Worm (Caenorhabditis elegans): Measurements from ENCODE around the gene F28F9.3.

DNA sequence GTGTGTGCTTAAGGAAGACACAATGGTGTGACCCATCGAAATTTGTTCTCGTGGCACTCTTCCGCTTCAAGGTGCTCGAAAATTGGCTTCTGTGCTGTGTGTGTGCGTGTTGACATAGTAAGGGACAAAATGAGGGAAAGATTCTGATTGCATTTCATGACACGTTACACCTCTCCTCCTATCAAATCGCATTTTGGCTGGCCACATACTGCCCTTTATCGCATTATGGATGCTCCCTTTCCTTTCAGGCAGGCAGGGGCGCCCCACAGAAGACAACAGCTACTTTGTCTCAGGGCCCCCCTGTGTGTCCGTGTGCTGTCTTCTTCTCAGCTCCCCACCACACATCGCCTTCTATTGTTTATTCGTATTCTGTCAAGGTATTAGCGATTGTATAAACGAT, 20.8 kb downstream of the F28F9.3 start:
- TF ChIP-seq ceh-13 (GFP tag; optimal IDR thresholded peaks at IDR 0.05) (no peak), tra-4 (tag; optimal IDR thresholded peaks at IDR 0.05) (no peak), F13C5.2 (tag; optimal IDR thresholded peaks at IDR 0.05) (no peak), tbx-11 (GFP tag; IDR thresholded peaks at IDR 0.05) (no peak), hmbx-1 (tag; optimal IDR thresholded peaks at IDR 0.05) (no peak), ama-1 (optimal IDR thresholded peaks at IDR 0.05) (no peak), flt-1 (GFP tag; IDR thresholded peaks at IDR 0.05) (no peak), pes-1 (GFP tag; IDR thresholded peaks at IDR 0.05) (no peak), hmg-4 (GFP tag; optimal IDR thresholded peaks at IDR 0.05) (no peak), tbx-37 (GFP tag; conservative IDR thresholded peaks at IDR 0.05) (no peak), B0310.2 (tag; optimal IDR thresholded peaks at IDR 0.05) (no peak)
